Fruit fly (Drosophila melanogaster): ENCODE results near the gene CG3588.

CG3588 gene

dm6 chrX:2956641-2957040 lies 37.1 kb downstream of the CG3588 start (continued):
- TF ChIP-seq Ada2b (GFP tag; IDR thresholded peaks at IDR 0.05) (peak; percentile 9; the same call in 1 of the 2 replicates), gem (tag; optimal IDR thresholded peaks at IDR 0.05) (peak; percentile 33), CG14441 (GFP tag; IDR thresholded peaks at IDR 0.05) (0 out of 2 replicates have a peak, but pooled peaks have one; percentile 12), CG18262 (tag; optimal IDR thresholded peaks at IDR 0.05) (peak; percentile 1), NC2α (GFP tag; optimal IDR thresholded peaks at IDR 0.05) (no peak), CG8290 (GFP tag; optimal IDR thresholded peaks at IDR 0.05) (no peak), CG8290 (tag; optimal IDR thresholded peaks at IDR 0.05) (peak in 1 of 2 experiments; percentile 4), sens (GFP tag) (peak; percentile 85), Optix (GFP tag; IDR thresholded peaks at IDR 0.05) (0 out of 3 replicates have a peak, but pooled peaks have one; percentile 19), CG4820 (GFP tag; optimal IDR thresholded peaks at IDR 0.05) (peak; percentile 7), fu2 (GFP tag; optimal IDR thresholded peaks at IDR 0.05) (no peak), CG11504 (tag; optimal IDR thresholded peaks at IDR 0.05) (peak; percentile 9), CG10979 (tag; optimal IDR thresholded peaks at IDR 0.05) (peak; percentile 37), CG2712 (tag; optimal IDR thresholded peaks at IDR 0.05) (peak; percentile 22), CG30403 (GFP tag; optimal IDR thresholded peaks at IDR 0.05) (no peak), Sox102F (GFP tag; optimal IDR thresholded peaks at IDR 0.05) (peak; percentile 15), nmo (GFP tag; optimal IDR thresholded peaks at IDR 0.05) (peak; percentile 11), CG4404 (GFP tag; IDR thresholded peaks at IDR 0.05) (0 out of 2 replicates have a peak, but pooled peaks have one; percentile 25), CG2875 (GFP tag; optimal IDR thresholded peaks at IDR 0.05) (no peak), Xrp1 (GFP tag; IDR thresholded peaks at IDR 0.05) (peak; percentile 27; the same call in 1 of the 2 replicates)

- TF ChIP-seq Bdp1 (GFP tag; optimal IDR thresholded peaks at IDR 0.05) (no peak), CG13894 (tag; optimal IDR thresholded peaks at IDR 0.05) (peak; percentile 5), CG12104 (GFP tag; optimal IDR thresholded peaks at IDR 0.05) (no peak), chinmo (GFP tag; IDR thresholded peaks at IDR 0.05; ENCODE audit: partially characterized antibody) (peak; percentile 62; the same call in 1 of the 4 replicates), CG12769 (tag; optimal IDR thresholded peaks at IDR 0.05) (peak; percentile 37), vvl (GFP tag; IDR thresholded peaks at IDR 0.05) (peak; percentile 60; the same call in 1 of the 2 replicates), Hmx (GFP tag; optimal IDR thresholded peaks at IDR 0.05) (no peak), gsb-n (tag; optimal IDR thresholded peaks at IDR 0.05) (peak; percentile 4)
These were observed 43.6 kb downstream of the CG3588 start for dm6 chrX:2963171-2963570.

dm6 chrX:2963790-2964335 lies 44.3 kb downstream of the CG3588 start:
- no peak for TF ChIP-seq chn (GFP tag; optimal IDR thresholded peaks at IDR 0.05)
- TF ChIP-seq gro (GFP tag; optimal IDR thresholded peaks at IDR 0.05), result no peak
- TF ChIP-seq CG12769 (tag; optimal IDR thresholded peaks at IDR 0.05), result peak; percentile 17
- no peak for TF ChIP-seq schlank (tag; optimal IDR thresholded peaks at IDR 0.05)
- no peak for TF ChIP-seq CG13424 (tag; optimal IDR thresholded peaks at IDR 0.05)
- TF ChIP-seq CG17912 (GFP tag; optimal IDR thresholded peaks at IDR 0.05), result no peak
- TF ChIP-seq vvl (GFP tag; IDR thresholded peaks at IDR 0.05), result peak; percentile 64
- no peak for TF ChIP-seq lab (GFP tag; optimal IDR thresholded peaks at IDR 0.05)
- TF ChIP-seq CG10543 (GFP tag; optimal IDR thresholded peaks at IDR 0.05), result peak; percentile 21
- no peak for TF ChIP-seq jigr1 (GFP tag; IDR thresholded peaks at IDR 0.05)
- no peak for TF ChIP-seq CG17359 (tag; optimal IDR thresholded peaks at IDR 0.05)
- TF ChIP-seq sd (tag; optimal IDR thresholded peaks at IDR 0.05), result peak; percentile 69
- no peak for TF ChIP-seq Hmr (GFP tag; optimal IDR thresholded peaks at IDR 0.05)
- no peak for TF ChIP-seq CG34224 (GFP tag; IDR thresholded peaks at IDR 0.05; ENCODE audit: partially characterized antibody)
- TF ChIP-seq Drgx (GFP tag; IDR thresholded peaks at IDR 0.05), result no peak
- no peak for TF ChIP-seq Optix (GFP tag; IDR thresholded peaks at IDR 0.05)
- TF ChIP-seq rib (GFP tag; IDR thresholded peaks at IDR 0.05), result no peak
- TF ChIP-seq abd-A (tag; optimal IDR thresholded peaks at IDR 0.05), result peak; percentile 70
- TF ChIP-seq sr (GFP tag; IDR thresholded peaks at IDR 0.05), result peak; percentile 52; the same call in 2 of the 3 replicates
- no peak for TF ChIP-seq Awh (GFP tag; IDR thresholded peaks at IDR 0.05)
- peak; percentile 17 for TF ChIP-seq pros (GFP tag; optimal IDR thresholded peaks at IDR 0.05)
- TF ChIP-seq Atf-2 (GFP tag; optimal IDR thresholded peaks at IDR 0.05), result no peak
- TF ChIP-seq oc (tag; optimal IDR thresholded peaks at IDR 0.05), result peak; percentile 70
